Worm (Caenorhabditis elegans): ENCODE results near the gene ssp-36.
"Not testable (repeated sequence)": the region's sequence is repeated elsewhere in the genome, so short reads cannot be mapped to it uniquely, and the experiment has no call there.

The ssp-36 gene

ce11 chrIV:9784689-9785088, 18.5 kb upstream of the ssp-36 start, which contains the start of gene sre-4:
sre-4 (minus strand) TSS chrIV:9784789.
- no peak for TF ChIP-seq him-1 (tag; optimal IDR thresholded peaks at IDR 0.05)
- no peak for TF ChIP-seq dao-5 (tag; optimal IDR thresholded peaks at IDR 0.05)
- TF ChIP-seq W03F9.2 (tag; optimal IDR thresholded peaks at IDR 0.05): no peak

ce11 chrIV:9778016-9778415, 11.9 kb upstream of the ssp-36 start, which contains the start of gene T13F2.6:
T13F2.6 (plus strand) TSS chrIV:9778321.
- peak; percentile 43 for TF ChIP-seq W03F9.2 (tag; optimal IDR thresholded peaks at IDR 0.05)
- TF ChIP-seq him-1 (tag; optimal IDR thresholded peaks at IDR 0.05): no peak

ce11 chrIV:9777535-9777934, 11.4 kb upstream of the ssp-36 start, which contains the start of gene sna-2:
sna-2 (minus strand) TSS chrIV:9777634.
- TF ChIP-seq dao-5 (tag; optimal IDR thresholded peaks at IDR 0.05) (no peak), him-1 (tag; optimal IDR thresholded peaks at IDR 0.05) (no peak), W03F9.2 (tag; optimal IDR thresholded peaks at IDR 0.05) (no peak)

ce11 chrIV:9773441-9773840, 7.3 kb upstream of the ssp-36 start:
- TF ChIP-seq dao-5 (tag; optimal IDR thresholded peaks at IDR 0.05) (no peak), W03F9.2 (tag; optimal IDR thresholded peaks at IDR 0.05) (no peak), him-1 (tag; optimal IDR thresholded peaks at IDR 0.05) (no peak)

- TF ChIP-seq him-1 (tag; optimal IDR thresholded peaks at IDR 0.05) (no peak), dao-5 (tag; optimal IDR thresholded peaks at IDR 0.05) (no peak), W03F9.2 (tag; optimal IDR thresholded peaks at IDR 0.05) (no peak)
Measured at ce11 chrIV:9772096-9772720, 6.1 kb upstream of the ssp-36 start, which contains the start of gene cav-1. cav-1 (plus strand) TSS chrIV:9772510.

- TF ChIP-seq dao-5 (tag; optimal IDR thresholded peaks at IDR 0.05): no peak
- no peak for TF ChIP-seq W03F9.2 (tag; optimal IDR thresholded peaks at IDR 0.05)
- TF ChIP-seq him-1 (tag; optimal IDR thresholded peaks at IDR 0.05): no peak
Measured at ce11 chrIV:9770798-9771197, 4.6 kb upstream of the ssp-36 start.

ce11 chrIV:9769746-9770145, 3.6 kb upstream of the ssp-36 start, which contains the start of gene msp-78:
msp-78 (plus strand) TSS chrIV:9770046.
- not testable (repeated sequence) for TF ChIP-seq him-1, dao-5, W03F9.2 (tag; optimal IDR thresholded peaks at IDR 0.05)

ce11 chrIV:9767054-9767453, 904 bp upstream of the ssp-36 start, which contains the start of gene msp-79:
msp-79 (minus strand) TSS chrIV:9767154.
- TF ChIP-seq him-1, W03F9.2, dao-5 (tag; optimal IDR thresholded peaks at IDR 0.05): not testable (repeated sequence)

ce11 chrIV:9762667-9763173, 3.4 kb downstream of the ssp-36 start:
- TF ChIP-seq him-1 (tag; optimal IDR thresholded peaks at IDR 0.05) (no peak), dao-5 (tag; optimal IDR thresholded peaks at IDR 0.05) (no peak), W03F9.2 (tag; optimal IDR thresholded peaks at IDR 0.05) (no peak)

- TF ChIP-seq W03F9.2 (tag; optimal IDR thresholded peaks at IDR 0.05) (no peak), him-1 (tag; optimal IDR thresholded peaks at IDR 0.05) (no peak), dao-5 (tag; optimal IDR thresholded peaks at IDR 0.05) (no peak)
Measured at ce11 chrIV:9761751-9762150, 4.4 kb downstream of the ssp-36 start.

- TF ChIP-seq W03F9.2 (tag; optimal IDR thresholded peaks at IDR 0.05) (no peak), him-1 (tag; optimal IDR thresholded peaks at IDR 0.05) (no peak), dao-5 (tag; optimal IDR thresholded peaks at IDR 0.05) (no peak)
Measured at ce11 chrIV:9757425-9757740, 8.8 kb downstream of the ssp-36 start, which contains the start of gene nhr-97. nhr-97 (plus strand) TSS chrIV:9757641.

ce11 chrIV:9756647-9757424, 9.3 kb downstream of the ssp-36 start:
- TF ChIP-seq W03F9.2 (tag; optimal IDR thresholded peaks at IDR 0.05): peak; percentile 41
- no peak for TF ChIP-seq him-1 (tag; optimal IDR thresholded peaks at IDR 0.05)

ce11 chrIV:9755713-9756112, 10.4 kb downstream of the ssp-36 start:
- no peak for TF ChIP-seq dao-5 (tag; optimal IDR thresholded peaks at IDR 0.05)
- no peak for TF ChIP-seq him-1 (tag; optimal IDR thresholded peaks at IDR 0.05)
- TF ChIP-seq W03F9.2 (tag; optimal IDR thresholded peaks at IDR 0.05): no peak

- TF ChIP-seq dao-5 (tag; optimal IDR thresholded peaks at IDR 0.05) (no peak), him-1 (tag; optimal IDR thresholded peaks at IDR 0.05) (no peak), W03F9.2 (tag; optimal IDR thresholded peaks at IDR 0.05) (no peak)
Measured at ce11 chrIV:9748342-9748741, 17.8 kb downstream of the ssp-36 start, which contains the start of gene C28D4.8. C28D4.8 (minus strand) TSS chrIV:9748442.
